Worm (Caenorhabditis elegans) whole organism, L3 larva: ENCODE data around the gene ntr-2.

Experiments used
- ZK546.5 ChIP-seq: sonication (generic microtip); optimal IDR thresholded peaks from 2 replicates; lab custom pipeline; 2017; ENCODE audit warnings: missing biosample characterization, missing genetic modification characterization
- egl-27 ChIP-seq: sonication (generic microtip); optimal IDR thresholded peaks from 4 replicates; lab custom pipeline; 2017; ENCODE audit warnings: missing biosample characterization, missing genetic modification reagents, missing genetic modification characterization
- elt-3 ChIP-seq, 3 experiments: fragments of 150-350 bp in 1 of 3; sonication (generic microtip) in 2 of 3; optimal IDR thresholded peaks; 2 replicates in 2 of 3; 4 replicates in 1 of 3; lab custom pipeline; 2014 to 2017; ENCODE audit warnings: missing biosample characterization in 3 of 3, missing genetic modification characterization in 3 of 3
- jun-1 ChIP-seq: fragments of 150-350 bp; optimal IDR thresholded peaks from 2 replicates; lab custom pipeline; 2014; ENCODE audit warnings: missing biosample characterization, missing genetic modification reagents, missing genetic modification characterization
- lin-15B ChIP-seq: fragments of 150-350 bp; optimal IDR thresholded peaks from 2 replicates; lab custom pipeline; 2014; ENCODE audit warnings: missing biosample characterization, missing genetic modification characterization
- nhr-11 ChIP-seq: fragments of 150-350 bp; optimal IDR thresholded peaks from 2 replicates; lab custom pipeline; 2014; ENCODE audit warnings: missing biosample characterization, missing genetic modification characterization
- pqm-1 ChIP-seq: fragments of 150-350 bp; optimal IDR thresholded peaks from 2 replicates; lab custom pipeline; 2017; ENCODE audit warnings: missing biosample characterization, missing genetic modification characterization, inconsistent platforms
- snpc-4 ChIP-seq: fragments of 150-350 bp; optimal IDR thresholded peaks from 2 replicates; lab custom pipeline; 2014; ENCODE audit warnings: missing biosample characterization, missing genetic modification characterization
- tbx-2 ChIP-seq: sonication (generic microtip); optimal IDR thresholded peaks from 2 replicates; lab custom pipeline; 2016; ENCODE audit warnings: mild to moderate bottlenecking, missing genetic modification characterization, missing compliant biosample characterization
- unc-39 ChIP-seq: sonication (generic microtip); optimal IDR thresholded peaks from 4 replicates; lab custom pipeline; 2017; ENCODE audit warnings: missing biosample characterization, missing genetic modification characterization

- TF ChIP-seq jun-1 (tag; lab: Kevin White, UChicago) (no peak), lin-15B (no peak), tbx-2 (tag; lab: Kevin White, UChicago) (no peak), egl-27 (tag; lab: Kevin White, UChicago) (no peak), pqm-1 (tag; lab: Kevin White, UChicago) (no peak), nhr-11 (tag; lab: Kevin White, UChicago) (no peak), snpc-4 (tag; lab: Kevin White, UChicago) (no peak), elt-3 (tag; optimal IDR thresholded peaks at IDR 0.05; lab: Kevin White, UChicago) (no peak), unc-39 (no peak), ZK546.5 (tag; lab: Kevin White, UChicago) (no peak)
These were observed 12.0 kb downstream of the ntr-2 start for ce11 chrX:14916767-14917166.
